Worm (Caenorhabditis elegans): ENCODE measurements around the gene C18H7.12.

DNA sequence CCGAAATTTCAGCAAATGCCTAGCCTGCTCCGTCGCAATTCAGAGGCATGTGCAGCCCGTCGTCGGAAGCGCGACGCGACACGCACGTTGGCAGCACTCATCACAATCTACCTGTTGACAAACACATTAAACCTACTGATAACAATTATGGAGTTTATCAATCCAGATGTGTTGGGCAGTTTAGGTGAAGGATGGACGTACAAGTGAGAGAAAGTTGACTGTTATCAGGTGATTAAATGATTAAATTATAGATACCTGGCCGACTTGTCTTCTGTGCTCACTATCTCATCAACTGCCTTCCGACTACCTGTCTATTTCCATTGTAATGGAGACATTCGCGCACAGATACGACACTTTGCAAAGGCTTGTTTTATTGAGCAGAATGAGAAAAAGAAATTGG, 35.7 kb downstream of the C18H7.12 start:
- TF ChIP-seq sea-1 (GFP tag; conservative IDR thresholded peaks at IDR 0.05), result no peak
- TF ChIP-seq tbx-37 (GFP tag; conservative IDR thresholded peaks at IDR 0.05), result no peak
- TF ChIP-seq hmg-4 (GFP tag; optimal IDR thresholded peaks at IDR 0.05), result no peak
- no peak for TF ChIP-seq ama-1 (optimal IDR thresholded peaks at IDR 0.05)
- TF ChIP-seq tbx-11 (GFP tag; IDR thresholded peaks at IDR 0.05), result no peak
- no peak for TF ChIP-seq scrt-1 (GFP tag; IDR thresholded peaks at IDR 0.05)
- TF ChIP-seq ceh-36 (tag; optimal IDR thresholded peaks at IDR 0.05), result no peak
- TF ChIP-seq ceh-13 (GFP tag; optimal IDR thresholded peaks at IDR 0.05), result no peak
- no peak for TF ChIP-seq ets-7 (tag; optimal IDR thresholded peaks at IDR 0.05)
- no peak for TF ChIP-seq B0310.2 (tag; optimal IDR thresholded peaks at IDR 0.05)
- TF ChIP-seq hnd-1 (tag; optimal IDR thresholded peaks at IDR 0.05), result no peak
- no peak for TF ChIP-seq flt-1 (GFP tag; IDR thresholded peaks at IDR 0.05)
- TF ChIP-seq tra-4 (tag; optimal IDR thresholded peaks at IDR 0.05), result no peak

All from whole organism, early embryonic.